Worm (Caenorhabditis elegans) whole organism, L3 larva: ENCODE measurements around the gene gtf-2H3.
A peak's percentile ranks its signal among the peaks of the same experiment; 100 is the strongest.

ENCODE experiments used
- R02D3.7 ChIP-seq: fragments of 150-350 bp; optimal IDR thresholded peaks from 2 replicates; lab custom pipeline; 2014; ENCODE audit warnings: missing biosample characterization, missing genetic modification characterization
- aly-2 ChIP-seq: fragments of 150-350 bp; optimal IDR thresholded peaks from 2 replicates; lab custom pipeline; 2014; ENCODE audit warnings: missing biosample characterization, missing genetic modification characterization
- ama-1 ChIP-seq: fragments of 150-350 bp; optimal IDR thresholded peaks from 2 replicates; lab custom pipeline; 2018
- ceh-16 ChIP-seq: sonication (generic microtip); optimal IDR thresholded peaks from 2 replicates; lab custom pipeline; 2017; ENCODE audit warnings: missing biosample characterization, missing genetic modification characterization
- ceh-82 ChIP-seq: fragments of 150-350 bp; optimal IDR thresholded peaks from 2 replicates; lab custom pipeline; 2014; ENCODE audit warnings: missing biosample characterization, missing genetic modification characterization
- ceh-9 ChIP-seq: sonication (generic microtip); optimal IDR thresholded peaks from 2 replicates; lab custom pipeline; 2018; ENCODE audit warnings: missing biosample characterization, missing genetic modification characterization
- daf-12 ChIP-seq: fragments of 150-350 bp; optimal IDR thresholded peaks from 2 replicates; lab custom pipeline; 2014; ENCODE audit warnings: missing biosample characterization, missing genetic modification reagents, missing genetic modification characterization
- egl-27 ChIP-seq: sonication (generic microtip); optimal IDR thresholded peaks from 4 replicates; lab custom pipeline; 2017; ENCODE audit warnings: missing biosample characterization, missing genetic modification reagents, missing genetic modification characterization
- egl-5 ChIP-seq: fragments of 150-350 bp; optimal IDR thresholded peaks from 2 replicates; lab custom pipeline; 2017; ENCODE audit warnings: missing biosample characterization, missing genetic modification reagents, missing genetic modification characterization, inconsistent platforms
- elt-1 ChIP-seq: fragments of 150-350 bp; optimal IDR thresholded peaks from 2 replicates; lab custom pipeline; 2014; ENCODE audit warnings: missing biosample characterization, missing genetic modification characterization
- elt-3 ChIP-seq, 3 experiments: fragments of 150-350 bp in 1 of 3; sonication (generic microtip) in 2 of 3; optimal IDR thresholded peaks; 2 replicates in 2 of 3; 4 replicates in 1 of 3; lab custom pipeline; 2014 to 2017; ENCODE audit warnings: missing biosample characterization in 3 of 3, missing genetic modification characterization in 3 of 3
- eor-1 ChIP-seq, 2 experiments: fragments of 150-350 bp; optimal IDR thresholded peaks; 2 replicates each; lab custom pipeline; 2014 to 2018; ENCODE audit warnings: missing biosample characterization in 2 of 2, missing genetic modification characterization in 2 of 2
- fos-1 ChIP-seq: fragments of 150-350 bp; optimal IDR thresholded peaks from 2 replicates; lab custom pipeline; 2014; ENCODE audit warnings: missing biosample characterization, missing genetic modification characterization
- jun-1 ChIP-seq: fragments of 150-350 bp; optimal IDR thresholded peaks from 2 replicates; lab custom pipeline; 2014; ENCODE audit warnings: missing biosample characterization, missing genetic modification reagents, missing genetic modification characterization
- lin-15B ChIP-seq: fragments of 150-350 bp; optimal IDR thresholded peaks from 2 replicates; lab custom pipeline; 2014; ENCODE audit warnings: missing biosample characterization, missing genetic modification characterization
- lin-39 ChIP-seq: fragments of 150-350 bp; optimal IDR thresholded peaks from 2 replicates; lab custom pipeline; 2018; ENCODE audit warnings: missing biosample characterization, missing genetic modification reagents, missing genetic modification characterization
- mml-1 ChIP-seq: fragments of 150-350 bp; sonication (generic microtip); optimal IDR thresholded peaks from 3 replicates; lab custom pipeline; 2014; ENCODE audit warnings: missing biosample characterization, missing genetic modification characterization
- nfya-1 ChIP-seq: sonication (generic microtip); optimal IDR thresholded peaks from 2 replicates; lab custom pipeline; 2017; ENCODE audit warnings: missing genetic modification characterization, mild to moderate bottlenecking, missing compliant biosample characterization, antibody characterized with exemption, moderate library complexity; ENCODE audit not compliant: insufficient read depth
- nhr-11 ChIP-seq: fragments of 150-350 bp; optimal IDR thresholded peaks from 2 replicates; lab custom pipeline; 2014; ENCODE audit warnings: missing biosample characterization, missing genetic modification characterization
- nhr-12 ChIP-seq: fragments of 150-350 bp; optimal IDR thresholded peaks from 2 replicates; lab custom pipeline; 2014; ENCODE audit warnings: missing biosample characterization, missing genetic modification characterization
- nhr-23 ChIP-seq: fragments of 150-350 bp; optimal IDR thresholded peaks from 2 replicates; lab custom pipeline; 2014; ENCODE audit warnings: missing biosample characterization, missing genetic modification reagents, missing genetic modification characterization
- nhr-25 ChIP-seq: sonication (generic microtip); optimal IDR thresholded peaks from 2 replicates; lab custom pipeline; 2017; ENCODE audit warnings: missing biosample characterization, missing genetic modification characterization
- nhr-28 ChIP-seq: fragments of 150-350 bp; optimal IDR thresholded peaks from 2 replicates; lab custom pipeline; 2014; ENCODE audit warnings: missing biosample characterization, missing genetic modification characterization
- nhr-43 ChIP-seq: sonication (generic microtip); optimal IDR thresholded peaks from 2 replicates; lab custom pipeline; 2016; ENCODE audit warnings: mild to moderate bottlenecking, missing genetic modification characterization, missing compliant biosample characterization; ENCODE audit not compliant: poor library complexity, severe bottlenecking
- nhr-67 ChIP-seq: fragments of 150-350 bp; optimal IDR thresholded peaks from 2 replicates; lab custom pipeline; 2014; ENCODE audit warnings: missing biosample characterization, missing genetic modification characterization
- nhr-76 ChIP-seq: fragments of 150-350 bp; sonication (generic microtip); optimal IDR thresholded peaks from 5 replicates; lab custom pipeline; 2014; ENCODE audit warnings: missing biosample characterization, missing genetic modification characterization
- nhr-77 ChIP-seq: fragments of 150-350 bp; optimal IDR thresholded peaks from 2 replicates; lab custom pipeline; 2014; ENCODE audit warnings: missing biosample characterization, missing genetic modification characterization
- pha-4 ChIP-seq: fragments of 150-350 bp; optimal IDR thresholded peaks from 2 replicates; lab custom pipeline; 2014; ENCODE audit warnings: missing biosample characterization, missing genetic modification reagents, missing genetic modification characterization
- pqm-1 ChIP-seq: fragments of 150-350 bp; optimal IDR thresholded peaks from 2 replicates; lab custom pipeline; 2017; ENCODE audit warnings: missing biosample characterization, missing genetic modification characterization, inconsistent platforms
- sea-2 ChIP-seq: fragments of 150-350 bp; sonication (generic microtip); optimal IDR thresholded peaks from 4 replicates; lab custom pipeline; 2014; ENCODE audit warnings: missing biosample characterization, missing genetic modification reagents, missing genetic modification characterization
- skn-1 ChIP-seq: fragments of 150-350 bp; optimal IDR thresholded peaks from 2 replicates; lab custom pipeline; 2014; ENCODE audit warnings: missing biosample characterization, missing genetic modification characterization
- snpc-4 ChIP-seq: fragments of 150-350 bp; optimal IDR thresholded peaks from 2 replicates; lab custom pipeline; 2014; ENCODE audit warnings: missing biosample characterization, missing genetic modification characterization
- tbx-2 ChIP-seq: sonication (generic microtip); optimal IDR thresholded peaks from 2 replicates; lab custom pipeline; 2016; ENCODE audit warnings: mild to moderate bottlenecking, missing genetic modification characterization, missing compliant biosample characterization
- unc-39 ChIP-seq: sonication (generic microtip); optimal IDR thresholded peaks from 4 replicates; lab custom pipeline; 2017; ENCODE audit warnings: missing biosample characterization, missing genetic modification characterization
- zag-1 ChIP-seq: fragments of 150-350 bp; optimal IDR thresholded peaks from 2 replicates; lab custom pipeline; 2014; ENCODE audit warnings: missing biosample characterization, missing genetic modification characterization
- ztf-4 ChIP-seq: fragments of 150-350 bp; optimal IDR thresholded peaks from 2 replicates; lab custom pipeline; 2014; ENCODE audit warnings: missing biosample characterization, missing genetic modification characterization

Gene gtf-2H3

ce11 chrIII:10123586-10124233 is 3.8 kb upstream of the gtf-2H3 start, which contains the start of gene ttll-4:
TSS of gene ttll-4 (plus strand) at chrIII:10124183.
- TF ChIP-seq daf-12 (tag; lab: Kevin White, UChicago) = no peak
- no peak for TF ChIP-seq sea-2
- no peak for TF ChIP-seq nhr-76
- TF ChIP-seq ama-1 (lab: Kevin White, UChicago) = no peak
- peak; percentile 60 for TF ChIP-seq lin-15B (tag; lab: Kevin White, UChicago)
- peak; percentile 9 for TF ChIP-seq lin-39 (tag; lab: Kevin White, UChicago)
- TF ChIP-seq ztf-4 = no peak
- TF ChIP-seq pqm-1 (tag; lab: Kevin White, UChicago) = no peak
- no peak for TF ChIP-seq nhr-28
- no peak for TF ChIP-seq nhr-25
- peak; percentile 76 for TF ChIP-seq R02D3.7
- TF ChIP-seq egl-27 = no peak
- TF ChIP-seq nhr-23 (tag; lab: Kevin White, UChicago) = no peak
- no peak for TF ChIP-seq snpc-4
- TF ChIP-seq egl-5 = no peak
- peak; percentile 51 for TF ChIP-seq nhr-43 (tag; lab: Kevin White, UChicago)
- no peak for TF ChIP-seq elt-3 (tag; optimal IDR thresholded peaks at IDR 0.05; lab: Kevin White, UChicago)
- no peak for TF ChIP-seq ceh-82
- no peak for TF ChIP-seq fos-1 (tag; lab: Kevin White, UChicago)
- TF ChIP-seq skn-1 (tag; lab: Kevin White, UChicago) = no peak
- peak; percentile 43 for TF ChIP-seq nfya-1 (tag; lab: Kevin White, UChicago)
- TF ChIP-seq mml-1 (tag; lab: Kevin White, UChicago) = no peak

ce11 chrIII:10118818-10119217 is 1.1 kb downstream of the gtf-2H3 start, which contains the start of gene ZK1128.3:
TSS of gene ZK1128.3 (minus strand) at chrIII:10118918.
- TF ChIP-seq egl-27 (no peak), lin-39 (tag; lab: Kevin White, UChicago) (no peak), nhr-28 (no peak), pqm-1 (tag; lab: Kevin White, UChicago) (no peak), pha-4 (no peak), daf-12 (tag; lab: Kevin White, UChicago) (no peak)

ce11 chrIII:10114662-10115061 is 5.3 kb downstream of the gtf-2H3 start, which contains the start of the genes ZK1128.1 and mett-10:
TSS of gene ZK1128.1 (minus strand) at chrIII:10114760.
TSS of gene mett-10 (plus strand) at chrIII:10115036.
- peak; percentile 39 for TF ChIP-seq nfya-1 (tag; lab: Kevin White, UChicago)
- TF ChIP-seq lin-15B (tag; lab: Kevin White, UChicago) = peak; percentile 45
- peak; percentile 18 for TF ChIP-seq nhr-23 (tag; lab: Kevin White, UChicago)
- peak; percentile 51 for TF ChIP-seq pha-4
- no peak for TF ChIP-seq nhr-11
- peak; percentile 85 for TF ChIP-seq R02D3.7
- TF ChIP-seq, all 47 proteins: peak for 5

ce11 chrIII:10112958-10113357 is 7.0 kb downstream of the gtf-2H3 start, which contains the start of gene vps-29:
TSS of gene vps-29 (minus strand) at chrIII:10113058.
- no peak for TF ChIP-seq lin-15B (tag; lab: Kevin White, UChicago)
- TF ChIP-seq nhr-25 = no peak
- TF ChIP-seq aly-2 = no peak
- TF ChIP-seq elt-3 (tag; optimal IDR thresholded peaks at IDR 0.05; lab: Kevin White, UChicago) = no peak
- TF ChIP-seq zag-1 (tag; lab: Kevin White, UChicago) = no peak
- no peak for TF ChIP-seq nhr-67 (tag; lab: Kevin White, UChicago)
- TF ChIP-seq eor-1 (tag; optimal IDR thresholded peaks at IDR 0.05; lab: Kevin White, UChicago) = no peak
- TF ChIP-seq fos-1 (tag; lab: Kevin White, UChicago) = no peak
- no peak for TF ChIP-seq ceh-82
- no peak for TF ChIP-seq unc-39 (tag; lab: Kevin White, UChicago)
- no peak for TF ChIP-seq ama-1 (lab: Kevin White, UChicago)
- TF ChIP-seq jun-1 (tag; lab: Kevin White, UChicago) = no peak
- no peak for TF ChIP-seq egl-5
- TF ChIP-seq R02D3.7 = no peak

ce11 chrIII:10108995-10109394 is 11.0 kb downstream of the gtf-2H3 start, which contains the start of gene T16H12.9:
TSS of gene T16H12.9 (plus strand) at chrIII:10109295.
- TF ChIP-seq nhr-43 (tag; lab: Kevin White, UChicago) = no peak
- no peak for TF ChIP-seq lin-15B (tag; lab: Kevin White, UChicago)
- no peak for TF ChIP-seq mml-1 (tag; lab: Kevin White, UChicago)
- TF ChIP-seq nhr-28 = no peak
- no peak for TF ChIP-seq pqm-1 (tag; lab: Kevin White, UChicago)
- TF ChIP-seq nhr-12 (tag; lab: Kevin White, UChicago) = no peak
- TF ChIP-seq nhr-11 = no peak
- TF ChIP-seq daf-12 (tag; lab: Kevin White, UChicago) = no peak
- no peak for TF ChIP-seq lin-39 (tag; lab: Kevin White, UChicago)
- no peak for TF ChIP-seq ceh-9 (tag; lab: Kevin White, UChicago)
- TF ChIP-seq tbx-2 (tag; lab: Kevin White, UChicago) = no peak
- TF ChIP-seq elt-1 (tag; lab: Kevin White, UChicago) = no peak
- TF ChIP-seq sea-2 = no peak
- TF ChIP-seq ama-1 (lab: Kevin White, UChicago) = no peak
- no peak for TF ChIP-seq elt-3 (tag; optimal IDR thresholded peaks at IDR 0.05; lab: Kevin White, UChicago)
- TF ChIP-seq aly-2 = no peak
- TF ChIP-seq ceh-16 = no peak
- TF ChIP-seq snpc-4 = no peak
- no peak for TF ChIP-seq nhr-77 (tag; lab: Kevin White, UChicago)
- TF ChIP-seq egl-27 = no peak
